Worm (Caenorhabditis elegans) whole organism, L4 larva: ENCODE data around the gene Y66C5A.2.

ENCODE experiments used
- F44E2.7 ChIP-seq: fragments of 200-800 bp; sonication (Bioruptor generic); IDR thresholded peaks from 2 replicates; pipeline ENCODE4 v2.1.2; 2022; ENCODE audit warnings: missing genetic modification characterization, missing compliant biosample characterization
- Y5F2A.4 ChIP-seq: fragments of 200-800 bp; sonication (Bioruptor generic); optimal IDR thresholded peaks from 2 replicates; lab custom pipeline; 2018; ENCODE audit warnings: mild to moderate bottlenecking, missing genetic modification characterization, missing compliant biosample characterization
- Y75B8A.6 ChIP-seq: fragments of 200-800 bp; sonication (Bioruptor generic); IDR thresholded peaks from 2 replicates; pipeline ENCODE4 v1.3.6; 2022; ENCODE audit warnings: missing genetic modification reagents, missing genetic modification characterization, missing compliant biosample characterization
- ZK546.5 ChIP-seq, 2 experiments: sonication (generic microtip); optimal IDR thresholded peaks; 2 replicates each; lab custom pipeline; 2017; ENCODE audit warnings: missing biosample characterization in 2 of 2, missing genetic modification characterization in 2 of 2
- ama-1 ChIP-seq: fragments of 150-350 bp; optimal IDR thresholded peaks from 2 replicates; lab custom pipeline; 2014; ENCODE audit warnings: inconsistent platforms, mixed read lengths
- ceh-28 ChIP-seq: fragments of 150-350 bp; optimal IDR thresholded peaks from 2 replicates; lab custom pipeline; 2014; ENCODE audit warnings: missing biosample characterization, missing genetic modification reagents, missing genetic modification characterization
- ceh-44 ChIP-seq: fragments of 200-800 bp; sonication (Bioruptor generic); IDR thresholded peaks from 2 replicates; pipeline ENCODE4 v1.3.6; 2022; ENCODE audit warnings: missing genetic modification reagents, missing genetic modification characterization, missing compliant biosample characterization
- ceh-62 ChIP-seq: sonication (generic microtip); optimal IDR thresholded peaks from 2 replicates; lab custom pipeline; 2017; ENCODE audit warnings: missing biosample characterization, missing genetic modification characterization
- ces-1 ChIP-seq: fragments of 150-350 bp; sonication (generic microtip); optimal IDR thresholded peaks from 4 replicates; lab custom pipeline; 2014; ENCODE audit warnings: missing biosample characterization, missing genetic modification reagents, missing genetic modification characterization
- ctbp-1 ChIP-seq: fragments of 200-800 bp; sonication (Bioruptor generic); IDR thresholded peaks from 2 replicates; pipeline ENCODE4 v1.3.6; 2022; ENCODE audit warnings: missing genetic modification reagents, missing genetic modification characterization, missing compliant biosample characterization
- daf-16 ChIP-seq, 3 experiments: sonication (generic microtip); optimal IDR thresholded peaks; 2 replicates each; lab custom pipeline; 2016 to 2017; ENCODE audit warnings: missing genetic modification characterization in 3 of 3, missing genetic modification reagents in 3 of 3, mild to moderate bottlenecking in 2 of 3, missing compliant biosample characterization in 2 of 3, missing biosample characterization in 1 of 3, moderate library complexity in 1 of 3
- dmd-6 ChIP-seq: fragments of 200-800 bp; sonication (Bioruptor generic); IDR thresholded peaks from 2 replicates; pipeline ENCODE4 v1.3.6; 2022; ENCODE audit warnings: missing genetic modification reagents, missing genetic modification characterization, missing compliant biosample characterization
- egl-43 ChIP-seq: fragments of 200-800 bp; sonication (Bioruptor generic); IDR thresholded peaks from 2 replicates; pipeline ENCODE4 v1.3.6; 2022; ENCODE audit warnings: missing genetic modification reagents, missing genetic modification characterization, missing compliant biosample characterization
- hif-1 ChIP-seq, 2 experiments: sonication (generic microtip); optimal IDR thresholded peaks; 2 replicates each; lab custom pipeline; 2016 to 2017; ENCODE audit warnings: missing compliant biosample characterization in 2 of 2, missing genetic modification characterization in 2 of 2, missing genetic modification reagents in 2 of 2, missing genotype in 2 of 2, mild to moderate bottlenecking in 1 of 2
- hlh-11 ChIP-seq: fragments of 200-800 bp; sonication (Bioruptor generic); optimal IDR thresholded peaks from 2 replicates; lab custom pipeline; 2018; ENCODE audit warnings: mild to moderate bottlenecking, missing genetic modification characterization, missing compliant biosample characterization
- hlh-30 ChIP-seq: sonication (generic microtip); optimal IDR thresholded peaks from 2 replicates; lab custom pipeline; 2017; ENCODE audit warnings: antibody characterized with exemption, mild to moderate bottlenecking, missing genetic modification characterization, missing compliant biosample characterization; ENCODE audit not compliant: insufficient read depth
- hmg-1.1 ChIP-seq: fragments of 200-800 bp; sonication (Bioruptor generic); IDR thresholded peaks from 2 replicates; pipeline ENCODE4 v1.3.6; 2022; ENCODE audit warnings: missing genetic modification reagents, missing genetic modification characterization, missing compliant biosample characterization
- jun-1 ChIP-seq: fragments of 150-350 bp; optimal IDR thresholded peaks from 2 replicates; lab custom pipeline; 2014; ENCODE audit warnings: missing biosample characterization, missing genetic modification reagents, missing genetic modification characterization
- lim-7 ChIP-seq: fragments of 200-800 bp; sonication (Bioruptor generic); IDR thresholded peaks from 2 replicates; pipeline ENCODE4 v1.3.6; 2022; ENCODE audit warnings: missing genetic modification characterization, missing compliant biosample characterization
- lin-15B ChIP-seq: fragments of 150-350 bp; sonication (generic microtip); optimal IDR thresholded peaks from 3 replicates; lab custom pipeline; 2014; ENCODE audit warnings: missing biosample characterization, missing genetic modification characterization
- lin-38 ChIP-seq: fragments of 200-800 bp; sonication (Bioruptor generic); IDR thresholded peaks from 2 replicates; pipeline ENCODE4 v1.3.6; 2022; ENCODE audit warnings: missing genetic modification reagents, missing genetic modification characterization, missing compliant biosample characterization
- lir-3 ChIP-seq: sonication (generic microtip); optimal IDR thresholded peaks from 2 replicates; lab custom pipeline; 2016; ENCODE audit warnings: mild to moderate bottlenecking, missing genetic modification characterization, missing compliant biosample characterization
- lsy-2 ChIP-seq, 2 experiments: fragments of 150-350 bp in 1 of 2; sonication (generic microtip) in 1 of 2; optimal IDR thresholded peaks; 2 replicates each; lab custom pipeline; 2014 to 2017; ENCODE audit warnings: missing biosample characterization in 2 of 2, missing genetic modification characterization in 2 of 2
- madf-5 ChIP-seq, 2 experiments: fragments of 200-800 bp; sonication (Bioruptor generic); IDR thresholded peaks; 2 replicates each; pipeline ENCODE4 v1.3.6; 2022; ENCODE audit warnings: missing compliant biosample characterization in 2 of 2, missing genetic modification characterization in 2 of 2
- mdl-1 ChIP-seq, 2 experiments: fragments of 150-350 bp in 1 of 2; sonication (generic microtip) in 1 of 2; optimal IDR thresholded peaks; 2 replicates each; lab custom pipeline; 2014 to 2017; ENCODE audit warnings: missing biosample characterization in 2 of 2, missing genetic modification characterization in 2 of 2
- mep-1 ChIP-seq: fragments of 150-350 bp; sonication (generic microtip); optimal IDR thresholded peaks from 3 replicates; lab custom pipeline; 2014; ENCODE audit warnings: missing biosample characterization, missing genetic modification characterization
- mes-2 ChIP-seq: sonication (generic microtip); optimal IDR thresholded peaks from 2 replicates; lab custom pipeline; 2016; ENCODE audit warnings: missing genotype, mild to moderate bottlenecking, missing genetic modification characterization, missing compliant biosample characterization; ENCODE audit not compliant: poor library complexity, severe bottlenecking
- nhr-10 ChIP-seq: fragments of 150-350 bp; optimal IDR thresholded peaks from 2 replicates; lab custom pipeline; 2014; ENCODE audit warnings: missing biosample characterization, missing genetic modification characterization
- nhr-41 ChIP-seq: fragments of 200-800 bp; sonication (Bioruptor generic); IDR thresholded peaks from 2 replicates; pipeline ENCODE4 v1.3.6; 2022; ENCODE audit warnings: missing genetic modification reagents, missing genetic modification characterization, missing compliant biosample characterization
- nhr-48 ChIP-seq: sonication (generic microtip); optimal IDR thresholded peaks from 2 replicates; lab custom pipeline; 2016; ENCODE audit warnings: mild to moderate bottlenecking, missing genetic modification characterization, missing compliant biosample characterization
- nhr-6 ChIP-seq: fragments of 150-350 bp; optimal IDR thresholded peaks from 2 replicates; lab custom pipeline; 2014; ENCODE audit warnings: missing biosample characterization, missing genetic modification characterization
- rbr-2 ChIP-seq: sonication (generic microtip); optimal IDR thresholded peaks from 2 replicates; lab custom pipeline; 2016; ENCODE audit warnings: missing genotype, missing genetic modification characterization, missing compliant biosample characterization
- set-16 ChIP-seq: fragments of 200-800 bp; sonication (Bioruptor generic); IDR thresholded peaks from 2 replicates; pipeline ENCODE4 v1.3.6; 2022; ENCODE audit warnings: missing genetic modification reagents, missing genetic modification characterization, missing compliant biosample characterization
- skn-1 ChIP-seq: fragments of 150-350 bp; optimal IDR thresholded peaks from 2 replicates; lab custom pipeline; 2014; ENCODE audit warnings: missing biosample characterization, missing genetic modification characterization
- snpc-1.2 ChIP-seq: fragments of 200-800 bp; sonication (Bioruptor generic); IDR thresholded peaks from 2 replicates; pipeline ENCODE4 v1.3.6; 2022; ENCODE audit warnings: missing genetic modification reagents, missing genetic modification characterization, missing compliant biosample characterization
- tra-1 ChIP-seq: fragments of 200-800 bp; sonication (Bioruptor generic); IDR thresholded peaks from 2 replicates; pipeline ENCODE4 v1.3.6; 2022; ENCODE audit warnings: missing genetic modification reagents, missing genetic modification characterization, missing compliant biosample characterization
- zag-1 ChIP-seq: fragments of 150-350 bp; optimal IDR thresholded peaks from 2 replicates; lab custom pipeline; 2014; ENCODE audit warnings: missing biosample characterization, missing genetic modification characterization
- ztf-11 ChIP-seq: fragments of 150-350 bp; optimal IDR thresholded peaks from 2 replicates; lab custom pipeline; 2014; ENCODE audit warnings: missing biosample characterization, missing genetic modification characterization

Y66C5A.2 gene

DNA sequence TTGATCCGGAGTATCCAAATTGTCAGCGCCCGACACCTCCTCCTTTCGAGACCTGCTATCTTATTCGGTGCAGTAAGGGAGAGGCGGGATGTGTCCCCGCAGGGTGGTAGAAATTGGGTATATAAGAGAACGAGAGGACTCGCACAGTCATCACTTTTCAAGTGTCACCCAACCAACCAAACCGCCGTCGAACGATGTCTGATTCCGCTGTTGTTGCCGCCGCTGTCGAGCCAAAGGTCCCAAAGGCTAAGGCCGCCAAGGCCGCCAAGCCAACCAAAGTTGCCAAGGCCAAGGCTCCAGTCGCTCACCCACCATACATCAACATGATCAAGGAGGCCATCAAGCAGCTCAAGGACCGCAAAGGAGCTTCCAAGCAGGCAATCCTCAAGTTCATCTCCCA lies 29.4 kb downstream of the Y66C5A.2 start, which contains the start of gene his-24 (continued):
- TF ChIP-seq nhr-6 (tag; lab: Kevin White, UChicago): peak; percentile 85
- TF ChIP-seq mes-2 (tag; lab: Kevin White, UChicago): peak; percentile 81
- no peak for TF ChIP-seq snpc-1.2 (GFP tag; lab: Robert Waterston, UW)
- TF ChIP-seq zag-1 (tag; lab: Kevin White, UChicago): no peak
- TF ChIP-seq hlh-11 (tag; lab: Kevin White, UChicago): peak; percentile 70
- no peak for TF ChIP-seq lin-38 (GFP tag; lab: Robert Waterston, UW)
- no peak for TF ChIP-seq ceh-28 (tag; lab: Kevin White, UChicago)
- TF ChIP-seq ceh-44 (GFP tag; lab: Robert Waterston, UW): no peak
- TF ChIP-seq Y75B8A.6 (GFP tag; lab: Robert Waterston, UW): no peak
- no peak for TF ChIP-seq nhr-10 (tag; lab: Kevin White, UChicago)
- peak; percentile 62; the same call in 1 of the 2 replicates for TF ChIP-seq ctbp-1 (GFP tag; lab: Robert Waterston, UW)
- TF ChIP-seq lim-7 (GFP tag; lab: Robert Waterston, UW): no peak
- TF ChIP-seq ceh-62 (tag; lab: Kevin White, UChicago): no peak
- TF ChIP-seq nhr-48 (tag; lab: Kevin White, UChicago): peak; percentile 8
- no peak for TF ChIP-seq set-16 (GFP tag; lab: Robert Waterston, UW)
- TF ChIP-seq lin-15B: no peak
- TF ChIP-seq Y5F2A.4 (GFP tag; lab: Kevin White, UChicago): no peak
- peak in 1 of 2 experiments; percentile 70 for TF ChIP-seq lsy-2 (tag; optimal IDR thresholded peaks at IDR 0.05; lab: Kevin White, UChicago)
- TF ChIP-seq nhr-41 (GFP tag; lab: Robert Waterston, UW): no peak
- TF ChIP-seq lir-3 (tag; lab: Kevin White, UChicago): no peak
- no peak for TF ChIP-seq skn-1 (tag; lab: Kevin White, UChicago)
- TF ChIP-seq ces-1 (GFP tag; lab: Kevin White, UChicago): no peak
- TF ChIP-seq ztf-11: no peak
- TF ChIP-seq, all 104 proteins: peak for 42

DNA sequence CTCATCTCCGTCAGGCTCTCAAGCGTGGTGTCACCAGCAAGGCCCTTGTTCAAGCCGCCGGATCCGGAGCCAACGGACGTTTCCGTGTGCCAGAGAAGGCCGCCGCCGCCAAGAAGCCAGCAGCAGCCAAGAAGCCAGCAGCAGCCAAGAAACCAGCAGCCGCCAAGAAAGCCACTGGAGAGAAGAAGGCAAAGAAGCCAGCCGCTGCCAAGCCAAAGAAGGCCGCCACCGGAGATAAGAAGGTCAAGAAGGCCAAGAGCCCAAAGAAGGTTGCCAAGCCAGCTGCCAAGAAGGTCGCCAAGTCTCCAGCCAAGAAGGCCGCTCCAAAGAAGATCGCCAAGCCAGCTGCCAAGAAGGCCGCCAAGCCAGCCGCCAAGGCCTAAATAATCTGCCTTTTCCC lies 30.0 kb downstream of the Y66C5A.2 start:
- TF ChIP-seq F44E2.7 (GFP tag; lab: Robert Waterston, UW) (no peak), madf-5 (GFP tag; IDR thresholded peaks at IDR 0.05; lab: Robert Waterston, UW) (0 out of 4 replicates have a peak, but pooled peaks of 1 of the 2 experiments have one; percentile 21), dmd-6 (no peak), egl-43 (GFP tag; lab: Robert Waterston, UW) (peak; percentile 55; the same call in 1 of the 2 replicates), hif-1 (tag; optimal IDR thresholded peaks at IDR 0.05; lab: Kevin White, UChicago) (no peak), set-16 (GFP tag; lab: Robert Waterston, UW) (peak; percentile 96), jun-1 (tag; lab: Kevin White, UChicago) (no peak)

DNA sequence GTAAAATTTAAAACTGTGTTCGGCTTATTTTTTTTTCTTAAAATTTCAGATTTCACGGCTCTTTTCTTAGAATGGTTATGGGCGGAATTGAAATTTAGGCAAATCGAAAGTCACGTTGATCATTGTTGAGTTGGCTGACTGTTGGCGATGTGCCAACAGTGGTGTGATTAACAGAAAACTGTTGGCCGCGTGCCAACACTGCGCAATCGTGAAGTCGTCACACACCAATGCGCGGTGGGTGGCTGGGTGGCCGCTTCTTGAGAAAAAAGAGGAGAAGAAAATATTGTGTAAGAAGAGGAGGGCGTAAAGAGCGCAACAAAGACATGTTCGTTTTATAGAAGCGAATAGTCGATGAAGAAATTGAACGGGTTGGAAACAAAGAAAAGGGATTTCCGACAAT lies 30.6 kb downstream of the Y66C5A.2 start:
- peak; percentile 16 for TF ChIP-seq hlh-30
- no peak for TF ChIP-seq ZK546.5 (tag; optimal IDR thresholded peaks at IDR 0.05; lab: Kevin White, UChicago)
- TF ChIP-seq hlh-11 (tag; lab: Kevin White, UChicago): peak; percentile 6
- TF ChIP-seq tra-1 (GFP tag; lab: Robert Waterston, UW): no peak
- no peak for TF ChIP-seq daf-16 (GFP tag; optimal IDR thresholded peaks at IDR 0.05; lab: Kevin White, UChicago)
- TF ChIP-seq daf-16 (tag; optimal IDR thresholded peaks at IDR 0.05; lab: Kevin White, UChicago): peak; percentile 10
- peak; percentile 86 for TF ChIP-seq ama-1 (lab: Kevin White, UChicago)
- TF ChIP-seq nhr-41 (GFP tag; lab: Robert Waterston, UW): no peak
- TF ChIP-seq mdl-1 (tag; optimal IDR thresholded peaks at IDR 0.05; lab: Kevin White, UChicago): peak in 1 of 2 experiments; percentile 9
- peak; percentile 27; the same call in 1 of the 2 replicates for TF ChIP-seq hmg-1.1 (GFP tag; lab: Robert Waterston, UW)
- TF ChIP-seq rbr-2: peak; percentile 4
- TF ChIP-seq mes-2 (tag; lab: Kevin White, UChicago): peak; percentile 52
- peak; percentile 39 for TF ChIP-seq mep-1 (tag; lab: Kevin White, UChicago)
